Fruit fly (Drosophila melanogaster) whole organism, embryonic: ENCODE results near the gene Gfat2.

Experiments
- ATbp ChIP-seq: fragments of 200-800 bp; sonication (Bioruptor generic); optimal IDR thresholded peaks from 2 replicates; lab custom pipeline; 2017; ENCODE audit warnings: missing biosample characterization, mild to moderate bottlenecking, missing genetic modification characterization, missing genetic modification reagents
- B-H1 ChIP-seq: fragments of 200-800 bp; sonication (Bioruptor generic); IDR thresholded peaks from 3 replicates; pipeline ENCODE4 v1.3.6; 2022; ENCODE audit warnings: missing biosample characterization, missing genetic modification characterization
- BEAF-32 ChIP-seq: fragments of 200-800 bp; sonication (Bioruptor generic); optimal IDR thresholded peaks from 3 replicates; lab custom pipeline; 2017; ENCODE audit warnings: missing biosample characterization, missing genetic modification characterization, mild to moderate bottlenecking, moderate library complexity, missing genetic modification reagents
- BtbVII ChIP-seq: fragments of 200-800 bp; sonication (Bioruptor generic); optimal IDR thresholded peaks from 3 replicates; lab custom pipeline; 2017; ENCODE audit warnings: missing biosample characterization, mild to moderate bottlenecking, missing genetic modification characterization
- Bteb2 ChIP-seq: fragments of 200-800 bp; sonication (Bioruptor generic); optimal IDR thresholded peaks from 2 replicates; lab custom pipeline; 2016; ENCODE audit warnings: missing biosample characterization, missing genetic modification characterization
- CG10543 ChIP-seq: fragments of 200-800 bp; sonication (Bioruptor generic); optimal IDR thresholded peaks from 3 replicates; lab custom pipeline; 2017; ENCODE audit warnings: missing biosample characterization, mild to moderate bottlenecking, missing genetic modification characterization, moderate library complexity
- CG10959 ChIP-seq: fragments of 200-800 bp; sonication (Bioruptor generic); IDR thresholded peaks from 2 replicates; pipeline ENCODE4 v1.3.6; 2022; ENCODE audit warnings: missing biosample characterization, missing genetic modification characterization
- CG11695 ChIP-seq: fragments of 200-800 bp; sonication (Bioruptor generic); IDR thresholded peaks from 3 replicates; pipeline ENCODE4 v1.3.6; 2022; ENCODE audit warnings: missing biosample characterization, missing genetic modification characterization
- CG12236 ChIP-seq: fragments of 200-800 bp; sonication (Bioruptor generic); optimal IDR thresholded peaks from 2 replicates; lab custom pipeline; 2016; ENCODE audit warnings: missing biosample characterization, missing genetic modification characterization
- CG1233 ChIP-seq: fragments of 200-800 bp; sonication (Bioruptor generic); optimal IDR thresholded peaks from 4 replicates; lab custom pipeline; 2018; ENCODE audit warnings: missing biosample characterization, mild to moderate bottlenecking, missing genetic modification characterization
- CG12942 ChIP-seq: fragments of 200-800 bp; sonication (Bioruptor generic); optimal IDR thresholded peaks from 3 replicates; lab custom pipeline; 2016; ENCODE audit warnings: missing biosample characterization, missing genetic modification characterization
- CG14860 ChIP-seq: fragments of 200-800 bp; sonication (Bioruptor generic); IDR thresholded peaks from 3 replicates; pipeline ENCODE4 v1.3.6; 2022; ENCODE audit warnings: missing biosample characterization, missing genetic modification characterization; ENCODE audit not compliant: partially characterized antibody
- CG15073 ChIP-seq: fragments of 200-800 bp; sonication (Bioruptor generic); optimal IDR thresholded peaks from 2 replicates; lab custom pipeline; 2016; ENCODE audit warnings: missing biosample characterization, missing genetic modification characterization
- CG17359 ChIP-seq: fragments of 200-800 bp; sonication (Bioruptor generic); optimal IDR thresholded peaks from 3 replicates; lab custom pipeline; 2018; ENCODE audit warnings: missing biosample characterization, mild to moderate bottlenecking, missing genetic modification characterization, moderate library complexity
- CG18764 ChIP-seq: fragments of 200-800 bp; sonication (Bioruptor generic); optimal IDR thresholded peaks from 3 replicates; lab custom pipeline; 2016; ENCODE audit warnings: missing biosample characterization, missing genetic modification characterization
- ERR ChIP-seq: fragments of 200-800 bp; sonication (Bioruptor generic); optimal IDR thresholded peaks from 2 replicates; lab custom pipeline; 2016; ENCODE audit warnings: missing biosample characterization, missing genetic modification characterization
- H2.0 ChIP-seq: fragments of 200-800 bp; sonication (Bioruptor generic); IDR thresholded peaks from 2 replicates; pipeline ENCODE4 v1.3.6; 2022; ENCODE audit warnings: missing biosample characterization, missing genetic modification characterization
- HHEX ChIP-seq: fragments of 200-800 bp; sonication (Bioruptor generic); optimal IDR thresholded peaks from 3 replicates; lab custom pipeline; 2017; ENCODE audit warnings: missing biosample characterization, mild to moderate bottlenecking, missing genetic modification characterization, missing genetic modification reagents
- HmgD ChIP-seq: fragments of 200-800 bp; sonication (Bioruptor generic); optimal IDR thresholded peaks from 3 replicates; lab custom pipeline; 2016; ENCODE audit warnings: missing biosample characterization, missing genetic modification characterization
- Hr39 ChIP-seq: fragments of >200 bp; optimal IDR thresholded peaks from 2 replicates; lab custom pipeline; 2017
- MBD-R2 ChIP-seq: fragments of 200-800 bp; sonication (Bioruptor generic); IDR thresholded peaks from 2 replicates; pipeline ENCODE4 v1.3.6; 2022; ENCODE audit warnings: missing biosample characterization, missing genetic modification characterization
- Neu2 ChIP-seq: fragments of 200-800 bp; sonication (Bioruptor generic); optimal IDR thresholded peaks from 3 replicates; lab custom pipeline; 2016; ENCODE audit warnings: missing biosample characterization, missing genetic modification characterization, borderline replicate concordance
- Nf-YA ChIP-seq: fragments of 200-800 bp; sonication (Bioruptor generic); IDR thresholded peaks from 2 replicates; pipeline ENCODE4 v1.3.6; 2022; ENCODE audit warnings: missing biosample characterization, missing genetic modification characterization
- Nf-YB ChIP-seq: fragments of 200-800 bp; sonication (Bioruptor generic); optimal IDR thresholded peaks from 3 replicates; lab custom pipeline; 2019; ENCODE audit warnings: missing biosample characterization, mild to moderate bottlenecking, missing genetic modification characterization, moderate library complexity
- Six4 ChIP-seq: fragments of 200-800 bp; sonication (Bioruptor generic); optimal IDR thresholded peaks from 2 replicates; lab custom pipeline; 2016; ENCODE audit warnings: missing biosample characterization, missing genetic modification characterization
- TFAM ChIP-seq: fragments of 200-800 bp; sonication (Bioruptor generic); optimal IDR thresholded peaks from 2 replicates; lab custom pipeline; 2017; ENCODE audit warnings: missing biosample characterization, missing genetic modification characterization, inconsistent platforms
- ap ChIP-seq: fragments of 200-800 bp; sonication (Bioruptor generic); IDR thresholded peaks from 2 replicates; pipeline ENCODE4 v1.3.6; 2022; ENCODE audit warnings: missing biosample characterization, missing genetic modification characterization
- bsh ChIP-seq, 2 experiments: fragments of 200-800 bp; sonication (Bioruptor generic); optimal IDR thresholded peaks; 2 replicates each; lab custom pipeline; 2017 to 2018; ENCODE audit warnings: mild to moderate bottlenecking in 2 of 2, missing biosample characterization in 2 of 2, missing genetic modification characterization in 2 of 2, moderate library complexity in 1 of 2
- chif ChIP-seq, 2 experiments: fragments of 200-800 bp; sonication (Bioruptor generic); optimal IDR thresholded peaks; 3 replicates each; lab custom pipeline; 2016; ENCODE audit warnings: missing biosample characterization in 2 of 2, missing genetic modification characterization in 2 of 2
- crol ChIP-seq: fragments of 200-800 bp; sonication (Bioruptor generic); IDR thresholded peaks from 2 replicates; pipeline ENCODE4 v1.3.6; 2022; ENCODE audit warnings: missing biosample characterization, missing genetic modification characterization
- dan ChIP-seq: fragments of 200-800 bp; sonication (Bioruptor generic); IDR thresholded peaks from 2 replicates; pipeline ENCODE4 v1.3.6; 2022; ENCODE audit warnings: missing biosample characterization, missing genetic modification characterization
- dpn ChIP-seq, 2 experiments: fragments of 200-800 bp; sonication (Bioruptor generic); optimal IDR thresholded peaks; 3 replicates each; lab custom pipeline; 2016; ENCODE audit warnings: missing biosample characterization in 2 of 2, missing genetic modification characterization in 2 of 2
- emc ChIP-seq: fragments of 200-800 bp; sonication (Bioruptor generic); optimal IDR thresholded peaks from 2 replicates; lab custom pipeline; 2016; ENCODE audit warnings: missing biosample characterization, missing genetic modification characterization
- eyg ChIP-seq: fragments of 200-800 bp; sonication (Bioruptor generic); optimal IDR thresholded peaks from 3 replicates; lab custom pipeline; 2016; ENCODE audit warnings: missing biosample characterization, missing genetic modification characterization
- fd102C ChIP-seq: fragments of 200-800 bp; sonication (Bioruptor generic); optimal IDR thresholded peaks from 2 replicates; lab custom pipeline; 2018; ENCODE audit warnings: missing biosample characterization, mild to moderate bottlenecking, missing genetic modification characterization, moderate library complexity
- hb ChIP-seq: fragments of 200-800 bp; sonication (Bioruptor generic); IDR thresholded peaks from 3 replicates; pipeline ENCODE4 v1.3.6; 2022; ENCODE audit warnings: missing biosample characterization, missing genetic modification characterization; ENCODE audit not compliant: partially characterized antibody
- ind ChIP-seq: fragments of 200-800 bp; sonication (Bioruptor generic); optimal IDR thresholded peaks from 3 replicates; lab custom pipeline; 2016; ENCODE audit warnings: missing biosample characterization, missing genetic modification characterization
- inv ChIP-seq: fragments of 200-800 bp; sonication (Bioruptor generic); IDR thresholded peaks from 2 replicates; pipeline ENCODE4 v1.3.6; 2022; ENCODE audit warnings: missing biosample characterization, missing genetic modification characterization; ENCODE audit not compliant: partially characterized antibody
- kah ChIP-seq: fragments of 200-800 bp; sonication (Bioruptor generic); optimal IDR thresholded peaks from 2 replicates; lab custom pipeline; 2018; ENCODE audit warnings: missing biosample characterization, mild to moderate bottlenecking, missing genetic modification characterization
- lola ChIP-seq, 3 experiments: fragments of >200 bp in 2 of 3; fragments of 200-800 bp in 1 of 3; sonication (Bioruptor generic) in 1 of 3; optimal IDR thresholded peaks; 2 replicates each; lab custom pipeline; 2017 to 2019; ENCODE audit warnings: missing biosample characterization in 3 of 3, missing genetic modification characterization in 3 of 3, mild to moderate bottlenecking in 1 of 3, moderate library complexity in 1 of 3
- nom ChIP-seq: fragments of 200-800 bp; sonication (Bioruptor generic); optimal IDR thresholded peaks from 2 replicates; lab custom pipeline; 2017; ENCODE audit warnings: missing biosample characterization, missing genetic modification characterization, mild to moderate bottlenecking, moderate library complexity, missing genetic modification reagents
- repo ChIP-seq: fragments of 200-800 bp; sonication (Bioruptor generic); optimal IDR thresholded peaks from 2 replicates; lab custom pipeline; 2016; ENCODE audit warnings: missing biosample characterization, missing genetic modification characterization
- shn ChIP-seq: fragments of 200-800 bp; sonication (Bioruptor generic); optimal IDR thresholded peaks from 3 replicates; lab custom pipeline; 2016; ENCODE audit warnings: missing biosample characterization, missing genetic modification characterization
- slou ChIP-seq: fragments of 200-800 bp; sonication (Bioruptor generic); optimal IDR thresholded peaks from 3 replicates; lab custom pipeline; 2016; ENCODE audit warnings: missing biosample characterization, missing genetic modification characterization
- sqz ChIP-seq: fragments of 200-800 bp; sonication (Bioruptor generic); optimal IDR thresholded peaks from 3 replicates; lab custom pipeline; 2018; ENCODE audit warnings: missing biosample characterization, mild to moderate bottlenecking, missing genetic modification characterization
- ssp ChIP-seq: fragments of 200-800 bp; sonication (Bioruptor generic); IDR thresholded peaks from 2 replicates; pipeline ENCODE4 v1.3.6; 2022; ENCODE audit warnings: missing biosample characterization, missing genetic modification characterization
- tgo ChIP-seq: fragments of 200-800 bp; sonication (Bioruptor generic); IDR thresholded peaks from 3 replicates; pipeline ENCODE4 v1.3.6; 2022; ENCODE audit warnings: missing biosample characterization, missing genetic modification characterization
- tio ChIP-seq: fragments of 200-800 bp; sonication (Bioruptor generic); optimal IDR thresholded peaks from 2 replicates; lab custom pipeline; 2017; ENCODE audit warnings: missing biosample characterization, missing genetic modification characterization, inconsistent platforms
- zen2 ChIP-seq: fragments of 200-800 bp; sonication (Bioruptor generic); IDR thresholded peaks from 3 replicates; pipeline ENCODE4 v1.3.6; 2022; ENCODE audit warnings: missing biosample characterization, missing genetic modification characterization; ENCODE audit not compliant: partially characterized antibody
- zfh2 ChIP-seq: fragments of 200-800 bp; sonication (Bioruptor generic); optimal IDR thresholded peaks from 2 replicates; lab custom pipeline; 2016; ENCODE audit warnings: missing biosample characterization, missing genetic modification characterization

Gene Gfat2

dm6 chr3R:28335462-28335998 lies 4.0 kb downstream of the Gfat2 start (continued):
- TF ChIP-seq sqz (GFP tag; lab: Kevin White, UChicago): peak; percentile 67
- TF ChIP-seq kah (GFP tag; lab: Kevin White, UChicago): peak; percentile 21
- peak; percentile 26 for TF ChIP-seq ERR (GFP tag; lab: Kevin White, UChicago)
- TF ChIP-seq Hr39 (lab: Kevin White, UChicago): no peak
- peak; percentile 49 for TF ChIP-seq CG17359 (tag; lab: Kevin White, UChicago)
- TF ChIP-seq ATbp (GFP tag; lab: Kevin White, UChicago): peak; percentile 39
- TF ChIP-seq HHEX (GFP tag; lab: Kevin White, UChicago): peak; percentile 82
- TF ChIP-seq CG11695 (GFP tag; lab: Robert Waterston, UW): peak; percentile 71
- peak; percentile 71 for TF ChIP-seq CG12236 (GFP tag; lab: Kevin White, UChicago)
- peak; percentile 45 for TF ChIP-seq ap (GFP tag; lab: Robert Waterston, UW)
- peak; percentile 9 for TF ChIP-seq Neu2 (GFP tag; lab: Kevin White, UChicago)
- no peak for TF ChIP-seq BtbVII (GFP tag; lab: Kevin White, UChicago)
- TF ChIP-seq CG18764 (GFP tag; lab: Kevin White, UChicago): peak; percentile 73
- peak; percentile 80 for TF ChIP-seq shn (GFP tag; lab: Kevin White, UChicago)
- TF ChIP-seq dpn (GFP tag; optimal IDR thresholded peaks at IDR 0.05; lab: Kevin White, UChicago): peak; percentile 77 to 82
- peak; percentile 75 for TF ChIP-seq Bteb2 (GFP tag; lab: Kevin White, UChicago)
- peak; percentile 56 for TF ChIP-seq eyg (GFP tag; lab: Kevin White, UChicago)
- peak; percentile 75 for TF ChIP-seq ind (GFP tag; lab: Kevin White, UChicago)
- TF ChIP-seq ssp (GFP tag; lab: Robert Waterston, UW): peak; percentile 66
- peak; percentile 41; the same call in 1 of the 2 replicates for TF ChIP-seq inv (GFP tag; lab: Robert Waterston, UW)
- peak; percentile 87 for TF ChIP-seq CG10543
- TF ChIP-seq Nf-YA: no peak
- TF ChIP-seq HmgD: peak; percentile 60
- peak; percentile 60 for TF ChIP-seq CG1233 (GFP tag; lab: Kevin White, UChicago)
- TF ChIP-seq CG12942 (GFP tag; lab: Kevin White, UChicago): peak; percentile 62
- peak in 1 of 3 experiments; percentile 84 for TF ChIP-seq lola (GFP tag; optimal IDR thresholded peaks at IDR 0.05; lab: Kevin White, UChicago)
- TF ChIP-seq nom (GFP tag; lab: Kevin White, UChicago): peak; percentile 47
- peak; percentile 59 for TF ChIP-seq H2.0 (GFP tag; lab: Robert Waterston, UW)
- TF ChIP-seq Nf-YB (GFP tag; lab: Kevin White, UChicago): peak; percentile 60
- peak; percentile 73 for TF ChIP-seq zfh2 (GFP tag; lab: Kevin White, UChicago)
- TF ChIP-seq emc (GFP tag; lab: Kevin White, UChicago): peak; percentile 65
- peak; percentile 64 for TF ChIP-seq MBD-R2 (GFP tag; lab: Robert Waterston, UW)
- TF ChIP-seq fd102C (GFP tag; lab: Kevin White, UChicago): peak; percentile 8
- TF ChIP-seq tio (GFP tag; lab: Kevin White, UChicago): peak; percentile 49
- TF ChIP-seq repo: peak; percentile 73
- peak; percentile 63 for TF ChIP-seq tgo (GFP tag; lab: Robert Waterston, UW)
- TF ChIP-seq crol: 0 out of 2 replicates have a peak, but pooled peaks have one; percentile 30
- TF ChIP-seq dan (GFP tag; lab: Robert Waterston, UW): peak; percentile 38; the same call in 1 of the 2 replicates
- TF ChIP-seq BEAF-32 (GFP tag; lab: Kevin White, UChicago): peak; percentile 50
- no peak for TF ChIP-seq hb
- peak; percentile 58; the same call in 2 of the 3 replicates for TF ChIP-seq B-H1
- TF ChIP-seq CG14860: no peak
- peak; percentile 77 for TF ChIP-seq chif (GFP tag; optimal IDR thresholded peaks at IDR 0.05; lab: Kevin White, UChicago)
- TF ChIP-seq Six4 (GFP tag; lab: Kevin White, UChicago): peak; percentile 82
- peak; percentile 28 for TF ChIP-seq TFAM (GFP tag; lab: Kevin White, UChicago)
- no peak for TF ChIP-seq CG15073 (GFP tag; lab: Kevin White, UChicago)
- peak; percentile 50 for TF ChIP-seq slou (GFP tag; lab: Kevin White, UChicago)
- peak; percentile 55 for TF ChIP-seq CG10959 (GFP tag; lab: Robert Waterston, UW)
- peak in 1 of 2 experiments; percentile 70 for TF ChIP-seq bsh (GFP tag; optimal IDR thresholded peaks at IDR 0.05; lab: Kevin White, UChicago)
- TF ChIP-seq zen2: no peak
